Fruit fly (Drosophila melanogaster): ENCODE measurements around the gene CG6126.

DNA sequence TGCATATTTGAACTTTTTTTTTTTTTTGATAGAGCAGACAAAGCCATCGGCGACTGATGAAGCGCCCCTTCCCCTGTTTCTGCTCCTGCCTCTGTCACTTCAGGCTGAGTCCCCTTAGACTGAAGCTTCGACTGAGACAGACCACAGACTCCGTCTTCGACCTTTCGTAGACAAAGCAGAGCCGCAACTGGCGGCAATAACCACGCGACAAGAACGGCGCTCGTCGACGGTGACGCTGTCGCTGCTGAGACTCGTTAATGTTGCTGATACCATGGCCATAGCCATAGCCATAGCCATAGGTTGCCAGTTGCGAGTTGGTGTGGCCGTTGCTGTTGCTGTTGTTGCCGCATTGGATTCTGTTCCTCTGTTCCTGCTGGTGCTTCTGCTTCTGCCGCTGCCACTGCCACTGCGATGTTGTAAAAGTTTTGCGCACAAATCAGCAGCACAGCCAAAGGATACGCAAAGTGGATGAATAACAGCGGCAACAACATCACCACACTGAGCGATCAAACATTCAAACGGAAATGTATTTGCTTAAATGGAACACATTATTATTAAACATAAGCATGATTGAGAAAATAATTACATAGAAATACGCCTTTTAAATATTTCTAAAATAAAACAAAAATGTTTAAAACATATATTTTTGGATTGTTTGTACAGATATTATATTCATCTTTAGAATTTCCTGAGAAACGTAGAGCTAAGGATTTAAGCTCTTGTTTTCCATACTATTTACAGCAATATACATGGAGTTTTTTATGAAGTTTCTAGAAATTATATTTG, 20.6 kb upstream of the CG6126 start:
- no peak for TF ChIP-seq CG8478 (optimal IDR thresholded peaks at IDR 0.05)
- TF ChIP-seq CTCF (optimal IDR thresholded peaks at IDR 0.05), result no peak

Measured in S2 (cell line).